Worm (Caenorhabditis elegans): ENCODE measurements around the gene T22F3.8.
"Not testable (repeated sequence)": the region's sequence is repeated elsewhere in the genome, so short reads cannot be mapped to it uniquely, and the experiment has no call there.

ce11 chrV:3562824-3563223 lies 42.4 kb downstream of the T22F3.8 start, which contains the start of gene T24A6.16:
- TF ChIP-seq tbx-11 (GFP tag; IDR thresholded peaks at IDR 0.05); ets-7 (tag; optimal IDR thresholded peaks at IDR 0.05); ama-1 (optimal IDR thresholded peaks at IDR 0.05); tra-4 (tag; optimal IDR thresholded peaks at IDR 0.05); B0310.2 (tag; optimal IDR thresholded peaks at IDR 0.05); aly-1 (tag; optimal IDR thresholded peaks at IDR 0.05); sea-1 (GFP tag; conservative IDR thresholded peaks at IDR 0.05): not testable (repeated sequence)
